Worm (Caenorhabditis elegans) whole organism, midembryonic: ENCODE data around the gene ZK795.2.

Experiments
- T22C8.4 ChIP-seq: fragments of 200-800 bp; sonication (Bioruptor generic); IDR thresholded peaks from 2 replicates; pipeline ENCODE4 v1.3.6; 2022; ENCODE audit warnings: missing genetic modification characterization, missing compliant biosample characterization
- flt-1 ChIP-seq: fragments of 200-800 bp; sonication (Bioruptor generic); IDR thresholded peaks from 2 replicates; pipeline ENCODE4 v1.3.6; 2022; ENCODE audit warnings: missing genetic modification characterization, missing compliant biosample characterization
- tab-1 ChIP-seq: fragments of 200-800 bp; sonication (Bioruptor generic); IDR thresholded peaks from 2 replicates; pipeline ENCODE4 v1.3.6; 2022; ENCODE audit warnings: missing genetic modification characterization, missing compliant biosample characterization

- TF ChIP-seq flt-1 (GFP tag; lab: Robert Waterston, UW), result no peak
- no peak for TF ChIP-seq T22C8.4
- TF ChIP-seq tab-1, result no peak
Measured at ce11 chrIV:12531047-12531446, 27.7 kb downstream of the ZK795.2 start, which contains the start of gene F53B2.5.
